Worm (Caenorhabditis elegans) whole organism, L4 larva: ENCODE measurements around the gene F34D10.4.

Experiments used
- F44E2.7 ChIP-seq: fragments of 200-800 bp; sonication (Bioruptor generic); IDR thresholded peaks from 2 replicates; pipeline ENCODE4 v2.1.2; 2022; ENCODE audit warnings: missing genetic modification characterization, missing compliant biosample characterization
- R02D3.7 ChIP-seq: fragments of 150-350 bp; sonication (generic microtip); optimal IDR thresholded peaks from 3 replicates; lab custom pipeline; 2014; ENCODE audit warnings: missing biosample characterization, missing genetic modification characterization
- T20F7.1 ChIP-seq: fragments of 200-800 bp; sonication (Bioruptor generic); optimal IDR thresholded peaks from 2 replicates; lab custom pipeline; 2018; ENCODE audit warnings: mild to moderate bottlenecking, missing genetic modification characterization, missing compliant biosample characterization
- T26A8.4 ChIP-seq: fragments of 200-800 bp; sonication (Bioruptor generic); IDR thresholded peaks from 2 replicates; pipeline ENCODE4 v1.3.6; 2022; ENCODE audit warnings: missing genetic modification characterization, missing compliant biosample characterization
- Y105C5A.15 ChIP-seq: fragments of 200-800 bp; sonication (Bioruptor generic); IDR thresholded peaks from 2 replicates; pipeline ENCODE4 v1.3.6; 2022; ENCODE audit warnings: missing genetic modification characterization, missing compliant biosample characterization
- Y75B8A.6 ChIP-seq: fragments of 200-800 bp; sonication (Bioruptor generic); IDR thresholded peaks from 2 replicates; pipeline ENCODE4 v1.3.6; 2022; ENCODE audit warnings: missing genetic modification reagents, missing genetic modification characterization, missing compliant biosample characterization
- ZK337.2 ChIP-seq: fragments of 200-800 bp; sonication (Bioruptor generic); IDR thresholded peaks from 2 replicates; pipeline ENCODE4 v1.3.6; 2022; ENCODE audit warnings: missing genetic modification reagents, missing genetic modification characterization, missing compliant biosample characterization
- ZK546.5 ChIP-seq, 2 experiments: sonication (generic microtip); optimal IDR thresholded peaks; 2 replicates each; lab custom pipeline; 2017; ENCODE audit warnings: missing biosample characterization in 2 of 2, missing genetic modification characterization in 2 of 2
- aly-2 ChIP-seq: sonication (generic microtip); optimal IDR thresholded peaks from 2 replicates; lab custom pipeline; 2018; ENCODE audit warnings: missing biosample characterization, missing genetic modification characterization
- ceh-32 ChIP-seq: sonication (generic microtip); optimal IDR thresholded peaks from 2 replicates; lab custom pipeline; 2016; ENCODE audit warnings: mild to moderate bottlenecking, missing genetic modification characterization, missing compliant biosample characterization; ENCODE audit not compliant: poor library complexity
- ceh-44 ChIP-seq: fragments of 200-800 bp; sonication (Bioruptor generic); IDR thresholded peaks from 2 replicates; pipeline ENCODE4 v1.3.6; 2022; ENCODE audit warnings: missing genetic modification reagents, missing genetic modification characterization, missing compliant biosample characterization
- daf-19 ChIP-seq: fragments of 200-800 bp; sonication (Bioruptor generic); conservative IDR thresholded peaks from 2 replicates; pipeline ENCODE4 v1.3.6; 2022; ENCODE audit warnings: missing genetic modification characterization, missing compliant biosample characterization
- daf-8 ChIP-seq: fragments of 200-800 bp; sonication (Bioruptor generic); IDR thresholded peaks from 2 replicates; pipeline ENCODE4 v1.3.6; 2022; ENCODE audit warnings: missing genetic modification characterization, missing compliant biosample characterization
- dmd-6 ChIP-seq: fragments of 200-800 bp; sonication (Bioruptor generic); IDR thresholded peaks from 2 replicates; pipeline ENCODE4 v1.3.6; 2022; ENCODE audit warnings: missing genetic modification reagents, missing genetic modification characterization, missing compliant biosample characterization
- dpl-1 ChIP-seq: fragments of 150-350 bp; optimal IDR thresholded peaks from 2 replicates; lab custom pipeline; 2014; ENCODE audit warnings: missing biosample characterization, missing genetic modification reagents, missing genetic modification characterization
- dve-1 ChIP-seq: sonication (generic microtip); optimal IDR thresholded peaks from 2 replicates; lab custom pipeline; 2017; ENCODE audit warnings: antibody characterized with exemption, mild to moderate bottlenecking, missing genetic modification characterization, missing compliant biosample characterization; ENCODE audit not compliant: insufficient read depth
- hlh-11 ChIP-seq: fragments of 200-800 bp; sonication (Bioruptor generic); optimal IDR thresholded peaks from 2 replicates; lab custom pipeline; 2018; ENCODE audit warnings: mild to moderate bottlenecking, missing genetic modification characterization, missing compliant biosample characterization
- hmg-1.1 ChIP-seq: fragments of 200-800 bp; sonication (Bioruptor generic); IDR thresholded peaks from 2 replicates; pipeline ENCODE4 v1.3.6; 2022; ENCODE audit warnings: missing genetic modification reagents, missing genetic modification characterization, missing compliant biosample characterization
- jun-1 ChIP-seq: fragments of 150-350 bp; optimal IDR thresholded peaks from 2 replicates; lab custom pipeline; 2014; ENCODE audit warnings: missing biosample characterization, missing genetic modification reagents, missing genetic modification characterization
- lin-1 ChIP-seq: fragments of 200-800 bp; sonication (Bioruptor generic); IDR thresholded peaks from 2 replicates; pipeline ENCODE4 v1.3.6; 2022; ENCODE audit warnings: missing genetic modification reagents, missing genetic modification characterization, missing compliant biosample characterization
- lin-13 ChIP-seq: fragments of 150-350 bp; optimal IDR thresholded peaks from 2 replicates; lab custom pipeline; 2014; ENCODE audit warnings: missing biosample characterization, missing genetic modification reagents, missing genetic modification characterization
- lin-38 ChIP-seq: fragments of 200-800 bp; sonication (Bioruptor generic); IDR thresholded peaks from 2 replicates; pipeline ENCODE4 v1.3.6; 2022; ENCODE audit warnings: missing genetic modification reagents, missing genetic modification characterization, missing compliant biosample characterization
- lin-39 ChIP-seq: fragments of 150-350 bp; optimal IDR thresholded peaks from 2 replicates; lab custom pipeline; 2014; ENCODE audit warnings: missing biosample characterization, missing genetic modification reagents, missing genetic modification characterization
- lsy-2 ChIP-seq, 2 experiments: fragments of 150-350 bp in 1 of 2; sonication (generic microtip) in 1 of 2; optimal IDR thresholded peaks; 2 replicates each; lab custom pipeline; 2014 to 2017; ENCODE audit warnings: missing biosample characterization in 2 of 2, missing genetic modification characterization in 2 of 2
- mdt-29 ChIP-seq: fragments of 200-800 bp; sonication (Bioruptor generic); IDR thresholded peaks from 2 replicates; pipeline ENCODE4 v1.3.6; 2022; ENCODE audit warnings: missing genetic modification reagents, missing genetic modification characterization, missing compliant biosample characterization
- mes-2 ChIP-seq: sonication (generic microtip); optimal IDR thresholded peaks from 2 replicates; lab custom pipeline; 2016; ENCODE audit warnings: missing genotype, mild to moderate bottlenecking, missing genetic modification characterization, missing compliant biosample characterization; ENCODE audit not compliant: poor library complexity, severe bottlenecking
- nhr-41 ChIP-seq: fragments of 200-800 bp; sonication (Bioruptor generic); IDR thresholded peaks from 2 replicates; pipeline ENCODE4 v1.3.6; 2022; ENCODE audit warnings: missing genetic modification reagents, missing genetic modification characterization, missing compliant biosample characterization
- nhr-42 ChIP-seq: fragments of 200-800 bp; sonication (Bioruptor generic); IDR thresholded peaks from 2 replicates; pipeline ENCODE4 v1.3.6; 2022; ENCODE audit warnings: missing genetic modification characterization, missing compliant biosample characterization
- nhr-48 ChIP-seq: sonication (generic microtip); optimal IDR thresholded peaks from 2 replicates; lab custom pipeline; 2016; ENCODE audit warnings: mild to moderate bottlenecking, missing genetic modification characterization, missing compliant biosample characterization
- nhr-77 ChIP-seq: fragments of 150-350 bp; optimal IDR thresholded peaks from 2 replicates; lab custom pipeline; 2014; ENCODE audit warnings: missing biosample characterization, missing genetic modification characterization
- php-3 ChIP-seq: fragments of 200-800 bp; sonication (Bioruptor generic); IDR thresholded peaks from 2 replicates; pipeline ENCODE4 v1.3.6; 2022; ENCODE audit warnings: missing genetic modification reagents, missing genetic modification characterization, missing compliant biosample characterization
- saeg-2 ChIP-seq: fragments of 200-800 bp; sonication (Bioruptor generic); IDR thresholded peaks from 2 replicates; pipeline ENCODE4 v1.3.6; 2022; ENCODE audit warnings: missing genetic modification reagents, missing genetic modification characterization, missing compliant biosample characterization
- set-16 ChIP-seq: fragments of 200-800 bp; sonication (Bioruptor generic); IDR thresholded peaks from 2 replicates; pipeline ENCODE4 v1.3.6; 2022; ENCODE audit warnings: missing genetic modification reagents, missing genetic modification characterization, missing compliant biosample characterization
- spr-1 ChIP-seq: sonication (generic microtip); optimal IDR thresholded peaks from 2 replicates; lab custom pipeline; 2016; ENCODE audit warnings: mild to moderate bottlenecking, missing genetic modification characterization, missing compliant biosample characterization
- tra-1 ChIP-seq: fragments of 200-800 bp; sonication (Bioruptor generic); IDR thresholded peaks from 2 replicates; pipeline ENCODE4 v1.3.6; 2022; ENCODE audit warnings: missing genetic modification reagents, missing genetic modification characterization, missing compliant biosample characterization
- unc-39 ChIP-seq: sonication (generic microtip); optimal IDR thresholded peaks from 2 replicates; lab custom pipeline; 2017; ENCODE audit warnings: missing biosample characterization, missing genetic modification characterization
- unc-62 ChIP-seq, 3 experiments: fragments of 150-350 bp in 1 of 3; sonication (generic microtip); optimal IDR thresholded peaks in 2 of 3; peaks in 1 of 3; 1 replicate in 1 of 3; 2 replicates in 2 of 3; lab custom pipeline; 2014 to 2017; ENCODE audit warnings: missing biosample characterization in 3 of 3, missing genetic modification characterization in 3 of 3, missing genetic modification reagents in 3 of 3, missing genotype in 1 of 3
- vab-7 ChIP-seq: fragments of 200-800 bp; sonication (Bioruptor generic); IDR thresholded peaks from 2 replicates; pipeline ENCODE4 v1.3.6; 2022; ENCODE audit warnings: missing genetic modification reagents, missing genetic modification characterization, missing compliant biosample characterization
- zag-1 ChIP-seq: fragments of 150-350 bp; optimal IDR thresholded peaks from 2 replicates; lab custom pipeline; 2014; ENCODE audit warnings: missing biosample characterization, missing genetic modification characterization
- zfp-2 ChIP-seq: sonication (generic microtip); optimal IDR thresholded peaks from 2 replicates; lab custom pipeline; 2016; ENCODE audit warnings: mild to moderate bottlenecking, missing genetic modification characterization, missing compliant biosample characterization
- zfp-3 ChIP-seq: fragments of 200-800 bp; sonication (Bioruptor generic); conservative IDR thresholded peaks from 2 replicates; pipeline ENCODE4 v1.3.6; 2022; ENCODE audit warnings: missing genetic modification reagents, missing genetic modification characterization, missing compliant biosample characterization
- zip-11 ChIP-seq: fragments of 200-800 bp; sonication (Bioruptor generic); IDR thresholded peaks from 2 replicates; pipeline ENCODE4 v1.3.6; 2022; ENCODE audit warnings: missing genetic modification characterization, missing compliant biosample characterization

Gene F34D10.4

DNA sequence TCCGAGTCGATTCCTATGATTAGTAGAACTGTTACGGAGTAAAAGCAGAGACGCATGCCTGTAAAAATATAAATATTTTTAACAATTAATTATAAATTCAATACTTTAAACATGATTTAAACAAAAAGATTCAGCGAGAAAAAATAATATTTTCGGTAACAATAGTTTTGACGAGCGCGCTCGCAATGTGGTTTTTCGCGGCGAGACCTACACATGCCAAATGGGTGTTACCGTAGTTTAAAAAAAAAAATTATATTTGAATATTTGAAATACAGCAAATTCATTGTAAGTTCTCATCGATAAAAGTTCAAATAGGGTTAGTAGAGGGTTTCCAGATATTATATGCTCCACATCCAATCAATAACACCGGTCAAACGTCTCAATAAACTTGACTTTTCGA is 10.0 kb upstream of the F34D10.4 start, which contains the start of gene gldi-5:
TSS of gene gldi-5 (minus strand) at position 58 of the 400 bp plus-strand sequence.
- no peak for TF ChIP-seq Y105C5A.15 (GFP tag; lab: Robert Waterston, UW)
- TF ChIP-seq hmg-1.1 (GFP tag; lab: Robert Waterston, UW), result no peak
- TF ChIP-seq daf-8 (GFP tag; lab: Robert Waterston, UW), result no peak
- no peak for TF ChIP-seq zfp-3 (GFP tag; lab: Robert Waterston, UW)
- no peak for TF ChIP-seq php-3 (GFP tag; lab: Robert Waterston, UW)
- no peak for TF ChIP-seq ZK546.5 (tag; optimal IDR thresholded peaks at IDR 0.05; lab: Kevin White, UChicago)
- TF ChIP-seq lin-38 (GFP tag; lab: Robert Waterston, UW), result no peak
- TF ChIP-seq unc-62 (GFP tag; optimal IDR thresholded peaks at IDR 0.05 in 1 of 2; lab: Kevin White, UChicago), result no peak
- TF ChIP-seq unc-62 (tag; optimal IDR thresholded peaks at IDR 0.05; lab: Kevin White, UChicago), result no peak
- no peak for TF ChIP-seq mes-2 (tag; lab: Kevin White, UChicago)
- no peak for TF ChIP-seq dmd-6 (GFP tag; lab: Robert Waterston, UW)
- TF ChIP-seq saeg-2 (GFP tag; lab: Robert Waterston, UW), result no peak
- no peak for TF ChIP-seq ceh-32 (tag; lab: Kevin White, UChicago)
- TF ChIP-seq unc-39 (tag; lab: Kevin White, UChicago), result no peak
- no peak for TF ChIP-seq R02D3.7 (tag; lab: Kevin White, UChicago)
- no peak for TF ChIP-seq aly-2 (tag; lab: Kevin White, UChicago)
- no peak for TF ChIP-seq lin-13 (GFP tag; lab: Kevin White, UChicago)
- TF ChIP-seq, all 104 proteins: peak for 0

DNA sequence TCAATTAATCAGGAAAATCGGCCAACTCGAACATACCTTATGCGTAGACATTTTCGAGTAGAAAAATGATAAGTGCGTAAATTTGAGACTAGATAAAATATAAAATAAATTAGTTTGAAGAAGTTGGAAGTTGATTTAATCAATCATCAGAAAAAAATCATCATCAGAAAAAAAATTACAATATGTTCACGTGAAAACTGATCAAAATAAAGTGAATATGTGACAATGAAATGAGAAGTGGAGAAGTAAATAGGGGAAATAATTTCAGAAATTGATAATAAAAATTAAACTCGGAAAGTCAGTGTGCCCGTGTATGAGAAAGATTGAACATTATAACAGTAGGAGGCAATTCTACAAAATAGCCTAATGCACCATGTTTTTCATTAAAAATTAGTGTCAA is 6.9 kb upstream of the F34D10.4 start, which contains the start of gene F34D10.9:
TSS of gene F34D10.9 (minus strand) at position 101 of the 400 bp plus-strand sequence.
- TF ChIP-seq jun-1 (tag; lab: Kevin White, UChicago), result no peak
- no peak for TF ChIP-seq spr-1
- TF ChIP-seq zag-1, result no peak
- TF ChIP-seq nhr-48 (tag; lab: Kevin White, UChicago), result no peak
- TF ChIP-seq Y75B8A.6 (GFP tag; lab: Robert Waterston, UW), result no peak
- no peak for TF ChIP-seq nhr-41 (GFP tag; lab: Robert Waterston, UW)
- TF ChIP-seq lin-1 (GFP tag; lab: Robert Waterston, UW), result no peak
- TF ChIP-seq ceh-44 (GFP tag; lab: Robert Waterston, UW), result no peak
- TF ChIP-seq daf-19 (GFP tag; lab: Robert Waterston, UW), result no peak
- no peak for TF ChIP-seq hlh-11 (tag; lab: Kevin White, UChicago)
- TF ChIP-seq dve-1 (tag; lab: Kevin White, UChicago), result no peak
- TF ChIP-seq zfp-3 (GFP tag; lab: Robert Waterston, UW), result no peak
- no peak for TF ChIP-seq F44E2.7

DNA sequence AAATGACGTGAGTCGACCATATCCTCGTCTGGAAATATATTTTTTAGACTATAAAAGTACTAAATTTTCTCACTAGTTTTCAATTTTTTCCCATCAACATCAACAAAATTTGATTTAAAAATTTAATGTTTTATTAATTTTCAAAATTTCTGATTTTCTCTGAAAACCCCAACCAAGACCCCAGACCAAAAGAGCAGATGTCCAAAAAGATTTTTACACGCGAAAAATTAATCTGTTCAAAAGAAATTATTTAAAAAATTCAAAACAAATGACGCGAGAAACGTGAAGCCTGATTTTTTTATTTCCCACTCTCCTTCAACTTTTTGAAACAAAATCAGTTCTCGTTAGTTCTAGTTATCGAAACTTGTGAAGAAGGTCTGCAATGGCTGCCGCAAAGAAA is 5.9 kb upstream of the F34D10.4 start, which contains the start of gene F34D10.8:
TSS of gene F34D10.8 (plus strand) at position 301 of the 400 bp plus-strand sequence.
- TF ChIP-seq lin-13 (GFP tag; lab: Kevin White, UChicago) (no peak), lin-1 (GFP tag; lab: Robert Waterston, UW) (no peak), ZK337.2 (GFP tag; lab: Robert Waterston, UW) (no peak), T20F7.1 (GFP tag; lab: Kevin White, UChicago) (no peak), zip-11 (GFP tag; lab: Robert Waterston, UW) (no peak), Y105C5A.15 (GFP tag; lab: Robert Waterston, UW) (no peak), zfp-2 (tag; lab: Kevin White, UChicago) (no peak)

DNA sequence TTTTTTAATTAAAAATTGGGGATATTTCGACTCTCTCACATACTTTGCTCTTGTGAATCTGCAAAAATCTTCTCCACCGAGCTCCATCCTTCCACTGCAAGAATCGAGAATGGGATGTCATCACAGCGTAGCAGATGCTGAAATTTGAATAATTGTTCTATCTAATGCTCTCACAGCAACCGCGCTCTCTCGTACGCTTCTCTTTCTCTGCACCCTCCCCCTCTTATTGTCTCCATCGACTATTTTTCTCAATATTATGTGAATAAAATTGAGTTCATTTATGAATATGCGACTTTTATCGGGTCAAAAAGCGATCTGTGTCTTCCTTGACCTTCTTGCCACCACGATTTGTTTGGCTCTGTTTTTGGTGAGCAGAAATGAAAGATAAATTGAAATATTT is 2.4 kb upstream of the F34D10.4 start, which contains the start of gene F34D10.3:
TSS of gene F34D10.3 (plus strand) at position 249 of the 400 bp plus-strand sequence.
- no peak for TF ChIP-seq ZK337.2 (GFP tag; lab: Robert Waterston, UW)
- no peak for TF ChIP-seq Y75B8A.6 (GFP tag; lab: Robert Waterston, UW)
- TF ChIP-seq dve-1 (tag; lab: Kevin White, UChicago), result no peak
- TF ChIP-seq nhr-77 (tag; lab: Kevin White, UChicago), result no peak
- peak in 1 of 2 experiments; percentile 32 for TF ChIP-seq lsy-2 (tag; optimal IDR thresholded peaks at IDR 0.05; lab: Kevin White, UChicago)
- no peak for TF ChIP-seq lin-39 (tag; lab: Kevin White, UChicago)
- TF ChIP-seq mes-2 (tag; lab: Kevin White, UChicago), result peak; percentile 48
- TF ChIP-seq vab-7, result no peak
- no peak for TF ChIP-seq set-16 (GFP tag; lab: Robert Waterston, UW)
- no peak for TF ChIP-seq ceh-32 (tag; lab: Kevin White, UChicago)
- no peak for TF ChIP-seq jun-1 (tag; lab: Kevin White, UChicago)
- no peak for TF ChIP-seq saeg-2 (GFP tag; lab: Robert Waterston, UW)
- TF ChIP-seq daf-8 (GFP tag; lab: Robert Waterston, UW), result no peak
- TF ChIP-seq nhr-42 (GFP tag; lab: Robert Waterston, UW), result no peak
- no peak for TF ChIP-seq dpl-1 (GFP tag; lab: Kevin White, UChicago)
- no peak for TF ChIP-seq T26A8.4 (GFP tag; lab: Robert Waterston, UW)
- TF ChIP-seq mdt-29 (GFP tag; lab: Robert Waterston, UW), result no peak
- TF ChIP-seq tra-1 (GFP tag; lab: Robert Waterston, UW), result no peak
